Worm (Caenorhabditis elegans): ENCODE measurements around the gene fbxb-11.

DNA sequence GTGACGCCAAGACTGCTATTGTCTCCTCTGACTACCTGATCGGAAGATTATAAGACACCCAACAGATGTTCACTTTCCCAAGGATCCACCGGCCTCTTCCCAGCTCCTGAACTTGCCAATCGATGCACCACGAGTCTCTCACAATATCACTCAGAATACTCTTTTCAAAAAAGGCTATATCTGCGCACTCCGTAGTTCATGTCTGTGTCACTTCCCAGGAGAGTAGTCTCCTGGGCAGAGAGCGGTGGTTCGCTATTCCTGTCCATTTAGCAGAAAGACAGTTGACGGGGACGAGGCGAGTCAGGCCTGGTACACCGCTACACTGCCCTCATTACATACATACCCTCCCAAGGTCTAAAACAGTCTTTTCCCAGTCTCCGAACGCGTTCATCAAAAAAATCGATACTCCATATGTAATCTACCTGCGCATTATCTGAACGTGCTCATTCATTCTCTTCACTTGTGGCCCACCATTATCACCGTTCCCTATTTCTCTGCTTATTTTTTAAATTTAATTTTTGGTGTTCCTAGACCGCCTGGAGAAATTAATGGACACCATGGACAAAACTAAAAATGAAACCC, 9.6 kb upstream of the fbxb-11 start, which contains the start of gene btb-6:
- TF ChIP-seq lim-7 (GFP tag; IDR thresholded peaks at IDR 0.05) = no peak
- TF ChIP-seq aha-1 (tag) = no peak
- TF ChIP-seq fos-1 (tag; optimal IDR thresholded peaks at IDR 0.05) = no peak
- no peak for TF ChIP-seq ceh-20 (GFP tag; IDR thresholded peaks at IDR 0.05)
- TF ChIP-seq unc-62 (GFP tag; optimal IDR thresholded peaks at IDR 0.05 in 1 of 2) = no peak
- no peak for TF ChIP-seq unc-62 (tag; optimal IDR thresholded peaks at IDR 0.05)
- no peak for TF ChIP-seq nhr-6 (tag; optimal IDR thresholded peaks at IDR 0.05)
- no peak for TF ChIP-seq Y48G9A.11 (GFP tag; IDR thresholded peaks at IDR 0.05)
- no peak for TF ChIP-seq skn-1 (tag; optimal IDR thresholded peaks at IDR 0.05)
- TF ChIP-seq nhr-25 (tag; optimal IDR thresholded peaks at IDR 0.05; ENCODE audit: borderline replicate concordance, insufficient read depth) = no peak
- no peak for TF ChIP-seq lin-13 (GFP tag; optimal IDR thresholded peaks at IDR 0.05)
- TF ChIP-seq madf-9 (GFP tag; conservative IDR thresholded peaks at IDR 0.05) = no peak
- TF ChIP-seq ces-1 (GFP tag; optimal IDR thresholded peaks at IDR 0.05) = no peak
- no peak for TF ChIP-seq zip-2 (tag; optimal IDR thresholded peaks at IDR 0.05)

Measured in whole organism, L4 larva.